Worm (Caenorhabditis elegans) whole organism, late embryonic: ENCODE results near the gene Y54G2A.45.

Experiments used
- C08G9.2 ChIP-seq: sonication (generic microtip); optimal IDR thresholded peaks from 2 replicates; lab custom pipeline; 2016; ENCODE audit warnings: mild to moderate bottlenecking, missing genetic modification characterization, moderate library complexity, missing compliant biosample characterization
- C38D4.7 ChIP-seq: fragments of 200-800 bp; sonication (Bioruptor generic); optimal IDR thresholded peaks from 2 replicates; lab custom pipeline; 2018; ENCODE audit warnings: mild to moderate bottlenecking, missing genetic modification characterization, moderate library complexity, missing compliant biosample characterization
- K02D7.2 ChIP-seq: sonication (generic microtip); optimal IDR thresholded peaks from 2 replicates; lab custom pipeline; 2017; ENCODE audit warnings: mild to moderate bottlenecking, missing genetic modification characterization, missing compliant biosample characterization
- K09A11.1 ChIP-seq: sonication (generic microtip); optimal IDR thresholded peaks from 2 replicates; lab custom pipeline; 2017; ENCODE audit warnings: antibody characterized with exemption, mild to moderate bottlenecking, missing genetic modification characterization, missing compliant biosample characterization; ENCODE audit not compliant: insufficient read depth
- T23F11.4 ChIP-seq: fragments of 200-800 bp; sonication (Bioruptor generic); optimal IDR thresholded peaks from 2 replicates; lab custom pipeline; 2018; ENCODE audit warnings: mild to moderate bottlenecking, missing genetic modification characterization, missing compliant biosample characterization
- Y22D7AL.16 ChIP-seq: sonication (generic microtip); optimal IDR thresholded peaks from 2 replicates; lab custom pipeline; 2016; ENCODE audit warnings: missing genetic modification characterization, missing compliant biosample characterization
- ahr-1 ChIP-seq: sonication (generic microtip); optimal IDR thresholded peaks from 2 replicates; lab custom pipeline; 2016; ENCODE audit warnings: missing genetic modification characterization, missing compliant biosample characterization
- ama-1 ChIP-seq: fragments of 150-350 bp; optimal IDR thresholded peaks from 2 replicates; lab custom pipeline; 2014
- ceh-19 ChIP-seq: fragments of 200-800 bp; sonication (Bioruptor generic); optimal IDR thresholded peaks from 2 replicates; lab custom pipeline; 2018; ENCODE audit warnings: mild to moderate bottlenecking, missing genetic modification characterization, missing compliant biosample characterization
- ceh-30 ChIP-seq: fragments of 150-350 bp; optimal IDR thresholded peaks from 2 replicates; lab custom pipeline; 2014; ENCODE audit warnings: missing biosample characterization, missing genetic modification characterization
- ceh-31 ChIP-seq: sonication (generic microtip); optimal IDR thresholded peaks from 2 replicates; lab custom pipeline; 2016; ENCODE audit warnings: missing genetic modification characterization, missing compliant biosample characterization
- ceh-48 ChIP-seq: sonication (generic microtip); optimal IDR thresholded peaks from 2 replicates; lab custom pipeline; 2016; ENCODE audit warnings: missing genetic modification characterization, inconsistent platforms, missing compliant biosample characterization
- ceh-6 ChIP-seq: fragments of 200-800 bp; sonication (Bioruptor generic); optimal IDR thresholded peaks from 2 replicates; lab custom pipeline; 2018; ENCODE audit warnings: mild to moderate bottlenecking, missing genetic modification characterization, missing compliant biosample characterization
- ceh-9 ChIP-seq: sonication (generic microtip); optimal IDR thresholded peaks from 2 replicates; lab custom pipeline; 2016; ENCODE audit warnings: mild to moderate bottlenecking, missing genetic modification characterization, inconsistent platforms, missing compliant biosample characterization
- che-1 ChIP-seq: sonication (generic microtip); optimal IDR thresholded peaks from 2 replicates; lab custom pipeline; 2016; ENCODE audit warnings: mild to moderate bottlenecking, missing genetic modification characterization, missing compliant biosample characterization
- dmd-4 ChIP-seq: sonication (generic microtip); optimal IDR thresholded peaks from 2 replicates; lab custom pipeline; 2016; ENCODE audit warnings: borderline replicate concordance, missing genetic modification characterization, missing compliant biosample characterization
- elt-4 ChIP-seq: sonication (generic microtip); optimal IDR thresholded peaks from 2 replicates; lab custom pipeline; 2016; ENCODE audit warnings: missing genetic modification characterization, missing compliant biosample characterization
- ets-4 ChIP-seq: sonication (generic microtip); optimal IDR thresholded peaks from 2 replicates; lab custom pipeline; 2016; ENCODE audit warnings: missing genetic modification characterization, missing compliant biosample characterization
- eyg-1 ChIP-seq: sonication (generic microtip); optimal IDR thresholded peaks from 2 replicates; lab custom pipeline; 2016; ENCODE audit warnings: missing genotype, missing genetic modification characterization, missing compliant biosample characterization
- fkh-6 ChIP-seq: sonication (generic microtip); optimal IDR thresholded peaks from 2 replicates; lab custom pipeline; 2016; ENCODE audit warnings: missing genetic modification characterization, missing compliant biosample characterization
- gmeb-2 ChIP-seq: sonication (generic microtip); optimal IDR thresholded peaks from 2 replicates; lab custom pipeline; 2016; ENCODE audit warnings: missing genetic modification characterization, inconsistent platforms, missing compliant biosample characterization
- hlh-13 ChIP-seq: fragments of 200-800 bp; sonication (Bioruptor generic); optimal IDR thresholded peaks from 2 replicates; lab custom pipeline; 2018; ENCODE audit warnings: mild to moderate bottlenecking, missing genetic modification characterization, missing compliant biosample characterization
- hlh-6 ChIP-seq: sonication (generic microtip); optimal IDR thresholded peaks from 2 replicates; lab custom pipeline; 2016; ENCODE audit warnings: missing genotype, missing genetic modification characterization, missing compliant biosample characterization
- hlh-8 ChIP-seq: sonication (generic microtip); optimal IDR thresholded peaks from 2 replicates; lab custom pipeline; 2016; ENCODE audit warnings: missing genotype, missing genetic modification characterization, missing compliant biosample characterization
- nfya-1 ChIP-seq: sonication (generic microtip); optimal IDR thresholded peaks from 2 replicates; lab custom pipeline; 2017; ENCODE audit warnings: missing genetic modification characterization, mild to moderate bottlenecking, missing compliant biosample characterization, antibody characterized with exemption, moderate library complexity
- nhr-11 ChIP-seq: fragments of 150-350 bp; optimal IDR thresholded peaks from 2 replicates; lab custom pipeline; 2014; ENCODE audit warnings: missing biosample characterization, missing genetic modification characterization
- nhr-232 ChIP-seq: sonication (generic microtip); optimal IDR thresholded peaks from 2 replicates; lab custom pipeline; 2016; ENCODE audit warnings: missing genetic modification characterization, missing compliant biosample characterization
- odd-2 ChIP-seq: sonication (generic microtip); optimal IDR thresholded peaks from 2 replicates; lab custom pipeline; 2017; ENCODE audit warnings: antibody characterized with exemption, mild to moderate bottlenecking, missing genetic modification characterization, missing compliant biosample characterization
- pat-9 ChIP-seq: fragments of 200-800 bp; sonication (Bioruptor generic); optimal IDR thresholded peaks from 2 replicates; lab custom pipeline; 2018; ENCODE audit warnings: mild to moderate bottlenecking, missing genetic modification characterization, moderate library complexity, missing compliant biosample characterization
- pha-4 ChIP-seq: fragments of 150-350 bp; optimal IDR thresholded peaks from 2 replicates; lab custom pipeline; 2018; ENCODE audit warnings: missing biosample characterization, missing genetic modification reagents, missing genetic modification characterization
- pqm-1 ChIP-seq: sonication (generic microtip); optimal IDR thresholded peaks from 2 replicates; lab custom pipeline; 2016; ENCODE audit warnings: missing genetic modification characterization, missing compliant biosample characterization
- pros-1 ChIP-seq: fragments of 150-350 bp; optimal IDR thresholded peaks from 2 replicates; lab custom pipeline; 2014; ENCODE audit warnings: missing biosample characterization, missing genetic modification reagents, missing genetic modification characterization
- sdc-2 ChIP-seq: sonication (generic microtip); optimal IDR thresholded peaks from 2 replicates; lab custom pipeline; 2016; ENCODE audit warnings: missing genotype, missing genetic modification characterization, missing compliant biosample characterization
- sox-2 ChIP-seq: fragments of 200-800 bp; sonication (Bioruptor generic); IDR thresholded peaks from 2 replicates; pipeline ENCODE4 v1.3.6; 2022; ENCODE audit warnings: missing genetic modification reagents, missing genetic modification characterization, missing compliant biosample characterization
- syd-9 ChIP-seq: sonication (generic microtip); optimal IDR thresholded peaks from 2 replicates; lab custom pipeline; 2016; ENCODE audit warnings: mild to moderate bottlenecking, missing genetic modification characterization, moderate library complexity, missing compliant biosample characterization
- unc-3 ChIP-seq, 2 experiments: fragments of 200-800 bp in 1 of 2; sonication (Bioruptor generic) in 1 of 2; sonication (generic microtip) in 1 of 2; conservative IDR thresholded peaks in 1 of 2; optimal IDR thresholded peaks in 1 of 2; 2 replicates each; pipeline versions ENCODE4 v1.3.6 to Lab custom; 2016 to 2022; ENCODE audit warnings: missing compliant biosample characterization in 2 of 2, missing genetic modification characterization in 2 of 2, missing genetic modification reagents in 1 of 2
- unc-55 ChIP-seq: sonication (generic microtip); optimal IDR thresholded peaks from 2 replicates; lab custom pipeline; 2017; ENCODE audit warnings: missing biosample characterization, missing genetic modification reagents, missing genetic modification characterization
- unc-86 ChIP-seq: sonication (generic microtip); optimal IDR thresholded peaks from 2 replicates; lab custom pipeline; 2016; ENCODE audit warnings: missing genetic modification characterization, missing compliant biosample characterization
- zip-5 ChIP-seq: sonication (generic microtip); optimal IDR thresholded peaks from 2 replicates; lab custom pipeline; 2016; ENCODE audit warnings: missing genetic modification characterization, missing compliant biosample characterization
- ztf-16 ChIP-seq: sonication (generic microtip); optimal IDR thresholded peaks from 2 replicates; lab custom pipeline; 2017; ENCODE audit warnings: missing genetic modification characterization, missing compliant biosample characterization

Y54G2A.45 gene

DNA sequence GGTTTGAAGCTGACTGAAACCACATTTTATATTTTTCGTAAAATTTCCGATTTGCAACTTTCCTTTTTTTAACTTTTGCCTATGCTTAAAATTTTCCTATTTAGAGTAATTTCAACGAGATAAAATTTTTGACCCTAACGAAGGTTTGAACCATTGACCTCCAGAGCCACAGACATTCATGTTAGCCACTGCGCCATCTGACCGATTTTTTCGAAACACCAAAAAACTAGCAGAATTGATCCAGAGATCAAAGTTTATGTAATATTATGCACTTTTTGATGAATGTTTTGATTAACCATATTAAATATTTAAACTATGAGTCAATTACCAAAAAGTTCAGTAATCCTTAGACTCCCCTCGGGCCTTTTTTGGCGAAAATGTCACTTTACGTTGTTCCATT is 47.6 kb upstream of the Y54G2A.45 start:
- TF ChIP-seq hlh-6 (tag; lab: Kevin White, UChicago) (no peak), nhr-11 (tag; lab: Kevin White, UChicago) (no peak), unc-55 (GFP tag; lab: Kevin White, UChicago) (no peak), unc-86 (no peak), ceh-6 (GFP tag; lab: Kevin White, UChicago) (no peak), ceh-19 (GFP tag; lab: Kevin White, UChicago) (no peak), ama-1 (lab: Kevin White, UChicago) (no peak), ets-4 (no peak), dmd-4 (tag; lab: Kevin White, UChicago) (no peak), ztf-16 (tag; lab: Kevin White, UChicago) (no peak), hlh-8 (tag; lab: Kevin White, UChicago) (no peak), elt-4 (tag; lab: Kevin White, UChicago) (no peak), fkh-6 (tag; lab: Kevin White, UChicago) (no peak), nhr-232 (tag; lab: Kevin White, UChicago) (no peak), pros-1 (no peak), eyg-1 (tag; lab: Kevin White, UChicago) (no peak), hlh-13 (GFP tag; lab: Kevin White, UChicago) (no peak), K02D7.2 (tag; lab: Kevin White, UChicago) (no peak), C08G9.2 (no peak), ahr-1 (tag; lab: Kevin White, UChicago) (no peak)

DNA sequence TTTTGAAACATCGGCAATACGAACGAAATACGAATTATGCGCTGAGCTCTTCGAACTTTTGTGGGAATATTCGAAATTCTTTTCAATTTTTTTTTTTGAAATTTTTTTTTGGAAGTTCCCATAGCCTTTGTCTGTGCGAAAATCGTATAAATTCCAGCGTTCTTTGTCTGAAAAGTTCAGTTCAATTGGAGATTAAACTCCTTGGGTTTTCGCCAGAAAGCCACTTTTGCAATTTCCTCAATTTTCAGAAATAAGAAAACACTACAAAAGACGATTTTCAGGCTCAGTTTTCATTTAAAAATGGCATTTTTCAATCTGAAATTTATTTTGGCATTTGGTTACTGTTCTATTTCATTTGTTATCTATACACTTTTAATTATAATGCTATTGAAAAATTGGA is 46.5 kb upstream of the Y54G2A.45 start, which contains the start of gene Y54G2A.38:
TSS of gene Y54G2A.38 (plus strand) at position 301 of the 400 bp plus-strand sequence.
- TF ChIP-seq sdc-2 (tag; lab: Kevin White, UChicago) (no peak), eyg-1 (tag; lab: Kevin White, UChicago) (no peak), zip-5 (no peak), unc-55 (GFP tag; lab: Kevin White, UChicago) (no peak), K09A11.1 (tag; lab: Kevin White, UChicago) (no peak), ceh-19 (GFP tag; lab: Kevin White, UChicago) (no peak), dmd-4 (tag; lab: Kevin White, UChicago) (no peak), nfya-1 (no peak), ceh-9 (tag; lab: Kevin White, UChicago) (no peak), ceh-30 (no peak), pha-4 (no peak)

DNA sequence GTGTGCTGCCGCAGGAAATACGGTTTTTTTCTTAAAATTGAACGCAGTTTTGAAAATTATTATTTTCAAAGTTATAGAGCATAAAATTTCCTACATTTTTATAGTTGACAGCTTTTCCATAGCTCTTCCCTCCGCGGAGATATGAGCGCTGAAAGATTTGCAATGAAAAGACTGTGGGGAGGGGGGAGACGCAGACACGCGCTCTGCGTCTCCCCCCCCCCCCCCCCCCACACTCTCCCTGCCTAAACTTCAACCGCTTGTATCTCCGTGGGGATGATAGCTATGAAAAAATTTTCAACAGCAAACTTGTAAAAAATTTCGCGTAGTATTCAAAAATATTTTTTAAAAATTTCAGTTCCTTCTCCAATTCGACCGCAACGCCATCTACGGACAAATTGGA is 44.2 kb upstream of the Y54G2A.45 start:
- no peak for TF ChIP-seq hlh-6 (tag; lab: Kevin White, UChicago)
- no peak for TF ChIP-seq C38D4.7
- no peak for TF ChIP-seq syd-9 (tag; lab: Kevin White, UChicago)
- no peak for TF ChIP-seq ceh-31 (tag; lab: Kevin White, UChicago)
- no peak for TF ChIP-seq odd-2

DNA sequence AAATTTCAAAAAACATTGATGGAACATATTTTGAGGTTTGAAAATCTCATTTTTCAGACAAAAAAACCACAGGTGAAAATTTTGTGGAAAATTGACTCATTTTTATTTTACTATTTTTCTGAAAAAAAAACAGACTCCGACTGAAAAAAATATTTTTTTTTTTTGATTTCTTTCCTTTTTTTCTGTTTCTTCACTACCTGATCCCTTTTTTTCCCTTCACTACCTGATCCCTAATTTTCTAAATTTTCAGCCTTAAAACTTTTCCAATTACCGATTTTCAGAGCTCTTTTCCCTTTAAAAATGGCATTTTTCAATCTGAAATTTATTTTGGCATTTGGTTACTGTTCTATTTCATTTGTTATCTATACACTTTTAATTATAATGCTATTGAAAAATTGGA is 43.3 kb upstream of the Y54G2A.45 start, which contains the start of gene Y54G2A.77:
TSS of gene Y54G2A.77 (plus strand) at position 301 of the 400 bp plus-strand sequence.
- no peak for TF ChIP-seq hlh-8 (tag; lab: Kevin White, UChicago)
- TF ChIP-seq gmeb-2 (tag; lab: Kevin White, UChicago): no peak
- no peak for TF ChIP-seq ceh-30
- no peak for TF ChIP-seq fkh-6 (tag; lab: Kevin White, UChicago)

DNA sequence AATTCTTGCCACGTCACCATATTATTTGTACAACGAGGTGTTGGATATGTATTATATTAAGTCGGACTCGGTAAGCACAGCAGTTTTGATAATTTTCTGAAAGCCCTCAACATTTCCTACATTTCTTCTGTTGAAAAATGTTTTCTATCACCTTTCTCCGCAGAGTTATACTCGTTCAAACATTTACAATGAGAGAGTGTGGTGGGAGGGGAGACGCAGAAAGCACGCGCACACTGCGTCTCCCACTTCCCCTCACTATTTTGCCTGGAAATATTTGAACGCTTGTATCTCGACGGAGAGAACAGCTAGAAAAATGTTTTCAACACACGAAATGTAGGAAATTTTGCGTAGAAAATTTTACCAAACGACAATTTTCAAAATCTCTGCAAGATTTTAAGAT is 41.5 kb upstream of the Y54G2A.45 start:
- no peak for TF ChIP-seq che-1 (tag; lab: Kevin White, UChicago)
- no peak for TF ChIP-seq T23F11.4
- TF ChIP-seq ceh-48 (tag; lab: Kevin White, UChicago): no peak
- TF ChIP-seq ets-4: no peak
- no peak for TF ChIP-seq sox-2
- TF ChIP-seq pat-9 (tag; lab: Kevin White, UChicago): no peak
- TF ChIP-seq unc-3 (GFP tag; conservative IDR thresholded peaks at IDR 0.05; lab: Robert Waterston, UW): no peak
- TF ChIP-seq unc-3 (tag; optimal IDR thresholded peaks at IDR 0.05; lab: Kevin White, UChicago): no peak
- no peak for TF ChIP-seq Y22D7AL.16 (tag; lab: Kevin White, UChicago)
- TF ChIP-seq ceh-19 (GFP tag; lab: Kevin White, UChicago): no peak
- no peak for TF ChIP-seq C08G9.2
- no peak for TF ChIP-seq ztf-16 (tag; lab: Kevin White, UChicago)
- TF ChIP-seq ceh-30: no peak
- TF ChIP-seq K02D7.2 (tag; lab: Kevin White, UChicago): no peak
- TF ChIP-seq pqm-1 (tag; lab: Kevin White, UChicago): no peak
- TF ChIP-seq hlh-13 (GFP tag; lab: Kevin White, UChicago): no peak
